Fruit fly (Drosophila melanogaster) whole organism, embryonic: Measurements from ENCODE around the gene CG6733.

Experiments used
- ATbp ChIP-seq: fragments of 200-800 bp; sonication (Bioruptor generic); optimal IDR thresholded peaks from 2 replicates; lab custom pipeline; 2017; ENCODE audit warnings: missing biosample characterization, mild to moderate bottlenecking, missing genetic modification characterization, missing genetic modification reagents
- Aef1 ChIP-seq: fragments of 200-800 bp; sonication (Bioruptor generic); IDR thresholded peaks from 3 replicates; pipeline ENCODE4 v1.3.6; 2022; ENCODE audit warnings: missing biosample characterization, missing genetic modification characterization
- Asciz ChIP-seq: fragments of 200-800 bp; sonication (Bioruptor generic); optimal IDR thresholded peaks from 2 replicates; lab custom pipeline; 2017; ENCODE audit warnings: missing biosample characterization, mild to moderate bottlenecking, missing genetic modification characterization, missing genetic modification reagents
- Atf-2 ChIP-seq: fragments of 200-800 bp; sonication (Bioruptor generic); optimal IDR thresholded peaks from 2 replicates; lab custom pipeline; 2016; ENCODE audit warnings: missing biosample characterization, missing genetic modification characterization
- CG10209 ChIP-seq: fragments of 200-800 bp; sonication (Bioruptor generic); optimal IDR thresholded peaks from 3 replicates; lab custom pipeline; 2017; ENCODE audit warnings: missing biosample characterization, mild to moderate bottlenecking, missing genetic modification characterization, missing genetic modification reagents
- CG11504 ChIP-seq: fragments of 200-800 bp; sonication (Bioruptor generic); optimal IDR thresholded peaks from 3 replicates; lab custom pipeline; 2019; ENCODE audit warnings: missing biosample characterization, mild to moderate bottlenecking, missing genetic modification characterization, moderate library complexity
- CG12744 ChIP-seq: fragments of 200-800 bp; sonication (Bioruptor generic); optimal IDR thresholded peaks from 2 replicates; lab custom pipeline; 2016; ENCODE audit warnings: missing biosample characterization, missing genetic modification characterization
- CG13424 ChIP-seq: fragments of 200-800 bp; sonication (Bioruptor generic); optimal IDR thresholded peaks from 2 replicates; lab custom pipeline; 2019; ENCODE audit warnings: missing biosample characterization, mild to moderate bottlenecking, missing genetic modification characterization, moderate library complexity
- CG1603 ChIP-seq: fragments of 200-800 bp; sonication (Bioruptor generic); optimal IDR thresholded peaks from 2 replicates; lab custom pipeline; 2019; ENCODE audit warnings: missing biosample characterization, mild to moderate bottlenecking, missing genetic modification characterization, moderate library complexity
- CG16863 ChIP-seq: fragments of 200-800 bp; sonication (Bioruptor generic); optimal IDR thresholded peaks from 3 replicates; lab custom pipeline; 2016; ENCODE audit warnings: missing biosample characterization, missing genetic modification characterization
- CG2202 ChIP-seq: fragments of 200-800 bp; sonication (Bioruptor generic); optimal IDR thresholded peaks from 2 replicates; lab custom pipeline; 2018; ENCODE audit warnings: missing biosample characterization, mild to moderate bottlenecking, missing genetic modification characterization
- CG31441 ChIP-seq: fragments of 200-800 bp; sonication (Bioruptor generic); IDR thresholded peaks from 2 replicates; pipeline ENCODE4 v1.3.6; 2022; ENCODE audit warnings: missing biosample characterization, missing genetic modification characterization
- CG32767 ChIP-seq: fragments of 200-800 bp; sonication (Bioruptor generic); IDR thresholded peaks from 2 replicates; pipeline ENCODE4 v1.3.6; 2022; ENCODE audit warnings: missing biosample characterization, missing genetic modification characterization
- CG43689 ChIP-seq: fragments of 200-800 bp; sonication (Bioruptor generic); IDR thresholded peaks from 2 replicates; pipeline ENCODE4 v1.3.6; 2022; ENCODE audit warnings: missing biosample characterization, missing genetic modification characterization
- CG4730 ChIP-seq: fragments of 200-800 bp; sonication (Bioruptor generic); IDR thresholded peaks from 2 replicates; pipeline ENCODE4 v1.3.6; 2022; ENCODE audit warnings: missing biosample characterization, missing genetic modification characterization
- CG6254 ChIP-seq: fragments of 200-800 bp; sonication (Bioruptor generic); optimal IDR thresholded peaks from 3 replicates; lab custom pipeline; 2017; ENCODE audit warnings: mild to moderate bottlenecking, missing biosample characterization, missing genetic modification reagents, missing genetic modification characterization
- CG7786 ChIP-seq: fragments of 200-800 bp; sonication (Bioruptor generic); optimal IDR thresholded peaks from 2 replicates; lab custom pipeline; 2016; ENCODE audit warnings: missing biosample characterization, missing genetic modification characterization
- CG8281 ChIP-seq: fragments of 200-800 bp; sonication (Bioruptor generic); optimal IDR thresholded peaks from 2 replicates; lab custom pipeline; 2018; ENCODE audit warnings: missing biosample characterization, mild to moderate bottlenecking, missing genetic modification characterization, moderate library complexity
- CG9817 ChIP-seq: fragments of 200-800 bp; sonication (Bioruptor generic); optimal IDR thresholded peaks from 2 replicates; lab custom pipeline; 2018; ENCODE audit warnings: missing biosample characterization, mild to moderate bottlenecking, missing genetic modification characterization, moderate library complexity
- D ChIP-seq, 2 experiments: fragments of 200-800 bp in 1 of 2; fragments of >200 bp in 1 of 2; sonication (Bioruptor generic) in 1 of 2; optimal IDR thresholded peaks; 2 replicates in 1 of 2; 3 replicates in 1 of 2; lab custom pipeline; 2017; ENCODE audit warnings: mild to moderate bottlenecking in 1 of 2, missing biosample characterization in 1 of 2, missing genetic modification characterization in 1 of 2, missing genetic modification reagents in 1 of 2
- Gsc ChIP-seq: fragments of 200-800 bp; sonication (Bioruptor generic); IDR thresholded peaks from 2 replicates; pipeline ENCODE4 v1.3.6; 2022; ENCODE audit warnings: missing biosample characterization, missing genetic modification characterization
- H2.0 ChIP-seq: fragments of 200-800 bp; sonication (Bioruptor generic); IDR thresholded peaks from 2 replicates; pipeline ENCODE4 v1.3.6; 2022; ENCODE audit warnings: missing biosample characterization, missing genetic modification characterization
- Hey ChIP-seq: fragments of 200-800 bp; sonication (Bioruptor generic); optimal IDR thresholded peaks from 3 replicates; lab custom pipeline; 2018; ENCODE audit warnings: missing biosample characterization, mild to moderate bottlenecking, missing genetic modification characterization
- Hmr ChIP-seq: fragments of 200-800 bp; sonication (Bioruptor generic); optimal IDR thresholded peaks from 3 replicates; lab custom pipeline; 2017; ENCODE audit warnings: mild to moderate bottlenecking, missing biosample characterization, missing genetic modification reagents, missing genetic modification characterization
- Lpt ChIP-seq: fragments of >200 bp; optimal IDR thresholded peaks from 2 replicates; lab custom pipeline; 2018; ENCODE audit warnings: missing biosample characterization, missing genetic modification characterization
- MTF-1 ChIP-seq: fragments of 200-800 bp; sonication (Bioruptor generic); optimal IDR thresholded peaks from 2 replicates; lab custom pipeline; 2018; ENCODE audit warnings: missing biosample characterization, mild to moderate bottlenecking, missing genetic modification characterization, borderline replicate concordance
- Med ChIP-seq: fragments of 200-800 bp; sonication (Bioruptor generic); peaks from one replicate; lab custom pipeline; 2016; ENCODE audit warnings: missing biosample characterization, missing genetic modification characterization, mild to moderate bottlenecking, inconsistent platforms, moderate library complexity
- Mes4 ChIP-seq: fragments of 200-800 bp; sonication (Bioruptor generic); optimal IDR thresholded peaks from 2 replicates; lab custom pipeline; 2016; ENCODE audit warnings: missing biosample characterization, missing genetic modification characterization
- NK7.1 ChIP-seq: fragments of 200-800 bp; sonication (Bioruptor generic); optimal IDR thresholded peaks from 3 replicates; lab custom pipeline; 2016; ENCODE audit warnings: missing biosample characterization, missing genetic modification characterization
- Stat92E ChIP-seq, 3 experiments: fragments of >200 bp in 2 of 3; fragments of 200-800 bp in 1 of 3; sonication (Bioruptor generic) in 1 of 3; optimal IDR thresholded peaks; 2 replicates each; lab custom pipeline; 2017 to 2019; ENCODE audit warnings: missing biosample characterization in 3 of 3, missing genetic modification characterization in 3 of 3, mild to moderate bottlenecking in 1 of 3, moderate library complexity in 1 of 3
- Taf1 ChIP-seq: fragments of 200-800 bp; sonication (Bioruptor generic); IDR thresholded peaks from 2 replicates; pipeline ENCODE4 v1.3.6; 2022; ENCODE audit warnings: missing biosample characterization, missing genetic modification characterization
- abd-A ChIP-seq: fragments of 200-800 bp; sonication (Bioruptor generic); optimal IDR thresholded peaks from 3 replicates; lab custom pipeline; 2019; ENCODE audit warnings: missing biosample characterization, mild to moderate bottlenecking, missing genetic modification characterization, moderate library complexity
- btn ChIP-seq: fragments of 200-800 bp; sonication (Bioruptor generic); optimal IDR thresholded peaks from 2 replicates; lab custom pipeline; 2016; ENCODE audit warnings: missing biosample characterization, missing genetic modification characterization
- dpn ChIP-seq, 2 experiments: fragments of 200-800 bp; sonication (Bioruptor generic); optimal IDR thresholded peaks; 3 replicates each; lab custom pipeline; 2016; ENCODE audit warnings: missing biosample characterization in 2 of 2, missing genetic modification characterization in 2 of 2
- fu2 ChIP-seq: fragments of 200-800 bp; sonication (Bioruptor generic); optimal IDR thresholded peaks from 2 replicates; lab custom pipeline; 2016; ENCODE audit warnings: missing biosample characterization, missing genetic modification characterization
- insv ChIP-seq, 2 experiments: fragments of 200-800 bp; sonication (Bioruptor generic); optimal IDR thresholded peaks; 3 replicates each; lab custom pipeline; 2016 to 2018; ENCODE audit warnings: missing biosample characterization in 2 of 2, missing genetic modification characterization in 2 of 2
- jigr1 ChIP-seq: fragments of 200-800 bp; sonication (Bioruptor generic); IDR thresholded peaks from 3 replicates; pipeline ENCODE4 v1.3.6; 2022; ENCODE audit warnings: missing biosample characterization, missing genetic modification characterization
- knrl ChIP-seq: fragments of 200-800 bp; sonication (Bioruptor generic); IDR thresholded peaks from 3 replicates; pipeline ENCODE4 v1.3.6; 2022; ENCODE audit warnings: missing biosample characterization, missing genetic modification characterization; ENCODE audit not compliant: partially characterized antibody
- org-1 ChIP-seq: fragments of 200-800 bp; sonication (Bioruptor generic); optimal IDR thresholded peaks from 2 replicates; lab custom pipeline; 2017; ENCODE audit warnings: missing biosample characterization, missing genetic modification characterization
- ro ChIP-seq: fragments of 200-800 bp; sonication (Bioruptor generic); IDR thresholded peaks from 2 replicates; pipeline ENCODE4 v1.3.6; 2022; ENCODE audit warnings: missing biosample characterization, missing genetic modification characterization
- run ChIP-seq: fragments of 200-800 bp; sonication (Bioruptor generic); optimal IDR thresholded peaks from 3 replicates; lab custom pipeline; 2018; ENCODE audit warnings: missing biosample characterization, mild to moderate bottlenecking, missing genetic modification characterization
- sob ChIP-seq: fragments of 200-800 bp; sonication (Bioruptor generic); IDR thresholded peaks from 2 replicates; pipeline ENCODE4 v1.3.6; 2022; ENCODE audit warnings: missing biosample characterization, missing genetic modification characterization
- sqz ChIP-seq: fragments of 200-800 bp; sonication (Bioruptor generic); optimal IDR thresholded peaks from 3 replicates; lab custom pipeline; 2018; ENCODE audit warnings: missing biosample characterization, mild to moderate bottlenecking, missing genetic modification characterization
- wek ChIP-seq: fragments of 200-800 bp; sonication (Bioruptor generic); optimal IDR thresholded peaks from 3 replicates; lab custom pipeline; 2018; ENCODE audit warnings: missing biosample characterization, mild to moderate bottlenecking, missing genetic modification characterization, moderate library complexity
- zen ChIP-seq: fragments of 200-800 bp; sonication (Bioruptor generic); optimal IDR thresholded peaks from 3 replicates; lab custom pipeline; 2018; ENCODE audit warnings: missing biosample characterization, mild to moderate bottlenecking, missing genetic modification characterization, moderate library complexity
- zfh2 ChIP-seq: fragments of 200-800 bp; sonication (Bioruptor generic); optimal IDR thresholded peaks from 2 replicates; lab custom pipeline; 2016; ENCODE audit warnings: missing biosample characterization, missing genetic modification characterization

CG6733 gene

dm6 chr3R:23048690-23049118 lies 48.8 kb upstream of the CG6733 start (continued):
- 0 out of 2 replicates have a peak, but pooled peaks have one; percentile 35 for TF ChIP-seq CG43689 (GFP tag; lab: Robert Waterston, UW)
- TF ChIP-seq Mes4 (GFP tag; lab: Kevin White, UChicago), result peak; percentile 21
- TF ChIP-seq btn (GFP tag; lab: Kevin White, UChicago), result no peak
- no peak for TF ChIP-seq zfh2 (GFP tag; lab: Kevin White, UChicago)
- TF ChIP-seq NK7.1 (GFP tag; lab: Kevin White, UChicago), result peak; percentile 28
- TF ChIP-seq zen (tag; lab: Kevin White, UChicago), result peak; percentile 55
- no peak for TF ChIP-seq insv (GFP tag; optimal IDR thresholded peaks at IDR 0.05; lab: Kevin White, UChicago)
- no peak for TF ChIP-seq fu2 (GFP tag; lab: Kevin White, UChicago)
- peak; percentile 64 for TF ChIP-seq run (tag; lab: Kevin White, UChicago)
- TF ChIP-seq dpn (GFP tag; optimal IDR thresholded peaks at IDR 0.05; lab: Kevin White, UChicago), result peak; percentile 61 to 69
- TF ChIP-seq CG2202, result peak; percentile 34
- TF ChIP-seq CG7786 (GFP tag; lab: Kevin White, UChicago), result peak; percentile 19
- no peak for TF ChIP-seq abd-A

- TF ChIP-seq ATbp (GFP tag; lab: Kevin White, UChicago), result no peak
- TF ChIP-seq Stat92E (GFP tag; optimal IDR thresholded peaks at IDR 0.05; lab: Kevin White, UChicago), result no peak
- no peak for TF ChIP-seq run (tag; lab: Kevin White, UChicago)
- TF ChIP-seq CG16863 (GFP tag; lab: Kevin White, UChicago), result no peak
- TF ChIP-seq CG9817 (tag; lab: Kevin White, UChicago), result no peak
- no peak for TF ChIP-seq CG6254
- TF ChIP-seq Taf1 (GFP tag; lab: Robert Waterston, UW), result no peak
- TF ChIP-seq sqz (GFP tag; lab: Kevin White, UChicago), result no peak
- TF ChIP-seq CG10209 (GFP tag; lab: Kevin White, UChicago), result no peak
- no peak for TF ChIP-seq Asciz (GFP tag; lab: Kevin White, UChicago)
- TF ChIP-seq CG12744 (GFP tag; lab: Kevin White, UChicago), result no peak
Measured at dm6 chr3R:23051639-23052125, 45.8 kb upstream of the CG6733 start, which contains the start of gene Gr94a. TSS of gene Gr94a (plus strand) at chr3R:23051689.

- peak; percentile 43 for TF ChIP-seq Med (GFP tag; lab: Kevin White, UChicago)
- TF ChIP-seq CG4730, result no peak
- TF ChIP-seq MTF-1 (GFP tag; lab: Kevin White, UChicago), result no peak
- TF ChIP-seq CG11504 (tag; lab: Kevin White, UChicago), result no peak
- no peak for TF ChIP-seq Gsc (GFP tag; lab: Robert Waterston, UW)
- TF ChIP-seq Hey (tag; lab: Kevin White, UChicago), result no peak
- TF ChIP-seq D (optimal IDR thresholded peaks at IDR 0.05; lab: Kevin White, UChicago), result no peak
- TF ChIP-seq D (GFP tag; optimal IDR thresholded peaks at IDR 0.05; lab: Kevin White, UChicago), result no peak
- TF ChIP-seq wek (GFP tag; lab: Kevin White, UChicago), result no peak
- no peak for TF ChIP-seq Stat92E (GFP tag; optimal IDR thresholded peaks at IDR 0.05; lab: Kevin White, UChicago)
- TF ChIP-seq CG8281 (tag; lab: Kevin White, UChicago), result no peak
- no peak; the same call in 2 of the 3 replicates for TF ChIP-seq knrl
- TF ChIP-seq Lpt (GFP tag; lab: Kevin White, UChicago), result no peak
- TF ChIP-seq Atf-2 (GFP tag; lab: Kevin White, UChicago), result no peak
- no peak for TF ChIP-seq H2.0 (GFP tag; lab: Robert Waterston, UW)
- TF ChIP-seq CG31441 (GFP tag; lab: Robert Waterston, UW), result no peak
- TF ChIP-seq Aef1 (GFP tag; lab: Robert Waterston, UW), result no peak
- TF ChIP-seq ro (GFP tag; lab: Robert Waterston, UW), result no peak
- peak; percentile 47 for TF ChIP-seq CG1603 (tag; lab: Kevin White, UChicago)
- no peak for TF ChIP-seq Hmr (GFP tag; lab: Kevin White, UChicago)
- TF ChIP-seq CG13424 (tag; lab: Kevin White, UChicago), result no peak
- TF ChIP-seq CG32767 (GFP tag; lab: Robert Waterston, UW), result no peak
- no peak for TF ChIP-seq dpn (GFP tag; optimal IDR thresholded peaks at IDR 0.05; lab: Kevin White, UChicago)
- no peak for TF ChIP-seq org-1 (GFP tag; lab: Kevin White, UChicago)
- no peak for TF ChIP-seq jigr1 (GFP tag; lab: Robert Waterston, UW)
- TF ChIP-seq sob (GFP tag; lab: Robert Waterston, UW), result no peak
Measured at dm6 chr3R:23053135-23053730, 44.3 kb upstream of the CG6733 start.
